Worm (Caenorhabditis elegans) whole organism, L2 larva: ENCODE results near the gene C12D8.20.

ENCODE experiments used
- C34F6.9 ChIP-seq: fragments of 150-350 bp; optimal IDR thresholded peaks from 2 replicates; lab custom pipeline; 2014; ENCODE audit warnings: missing biosample characterization, missing genetic modification characterization
- alr-1 ChIP-seq: fragments of 150-350 bp; optimal IDR thresholded peaks from 2 replicates; lab custom pipeline; 2014; ENCODE audit warnings: missing biosample characterization, missing genetic modification characterization
- aly-2 ChIP-seq: fragments of 150-350 bp; optimal IDR thresholded peaks from 2 replicates; lab custom pipeline; 2014; ENCODE audit warnings: missing biosample characterization, missing genetic modification characterization
- ama-1 ChIP-seq: fragments of 150-350 bp; optimal IDR thresholded peaks from 2 replicates; lab custom pipeline; 2018; ENCODE audit warnings: inconsistent platforms
- elt-3 ChIP-seq: sonication (generic microtip); optimal IDR thresholded peaks from 2 replicates; lab custom pipeline; 2017; ENCODE audit warnings: missing biosample characterization, missing genetic modification characterization
- fos-1 ChIP-seq: fragments of 150-350 bp; optimal IDR thresholded peaks from 2 replicates; lab custom pipeline; 2014; ENCODE audit warnings: missing biosample characterization, missing genetic modification characterization
- lin-11 ChIP-seq: fragments of 150-350 bp; sonication (generic microtip); optimal IDR thresholded peaks from 2 replicates; lab custom pipeline; 2014; ENCODE audit warnings: missing biosample characterization, missing genetic modification characterization, inconsistent platforms, mixed read lengths
- lsy-2 ChIP-seq, 2 experiments: fragments of 150-350 bp in 1 of 2; sonication (generic microtip) in 1 of 2; optimal IDR thresholded peaks; 2 replicates each; lab custom pipeline; 2014 to 2017; ENCODE audit warnings: missing biosample characterization in 2 of 2, missing genetic modification characterization in 2 of 2
- nhr-11 ChIP-seq: fragments of 150-350 bp; optimal IDR thresholded peaks from 2 replicates; lab custom pipeline; 2014; ENCODE audit warnings: missing biosample characterization, missing genetic modification characterization
- nhr-237 ChIP-seq: fragments of 150-350 bp; optimal IDR thresholded peaks from 2 replicates; lab custom pipeline; 2014; ENCODE audit warnings: missing biosample characterization, missing genetic modification characterization
- snpc-4 ChIP-seq: fragments of 150-350 bp; optimal IDR thresholded peaks from 2 replicates; lab custom pipeline; 2014; ENCODE audit warnings: missing biosample characterization, missing genetic modification characterization
- unc-39 ChIP-seq: fragments of 150-350 bp; optimal IDR thresholded peaks from 2 replicates; lab custom pipeline; 2014; ENCODE audit warnings: missing biosample characterization, missing genetic modification characterization
- unc-62 ChIP-seq: fragments of 150-350 bp; optimal IDR thresholded peaks from 2 replicates; lab custom pipeline; 2014; ENCODE audit warnings: missing biosample characterization, missing genetic modification reagents, missing genetic modification characterization
- zag-1 ChIP-seq: fragments of 150-350 bp; optimal IDR thresholded peaks from 2 replicates; lab custom pipeline; 2014; ENCODE audit warnings: missing biosample characterization, missing genetic modification characterization

- TF ChIP-seq unc-39 (no peak), alr-1 (no peak), elt-3 (tag; lab: Kevin White, UChicago) (no peak), zag-1 (tag; lab: Kevin White, UChicago) (no peak), C34F6.9 (tag; lab: Kevin White, UChicago) (no peak), lsy-2 (tag; optimal IDR thresholded peaks at IDR 0.05; lab: Kevin White, UChicago) (no peak), ama-1 (no peak), nhr-237 (tag; lab: Kevin White, UChicago) (no peak), aly-2 (tag; lab: Kevin White, UChicago) (no peak), lin-11 (tag; lab: Kevin White, UChicago) (no peak), nhr-11 (tag; lab: Kevin White, UChicago) (no peak), fos-1 (tag; lab: Kevin White, UChicago) (no peak), snpc-4 (no peak), unc-62 (no peak)
Measured at ce11 chrV:10179235-10179634, 42.9 kb upstream of the C12D8.20 start, which contains the start of gene cul-5.
